Worm (Caenorhabditis elegans) whole organism, late embryonic: ENCODE measurements around the gene ins-15.

ENCODE experiments used
- C08G9.2 ChIP-seq: sonication (generic microtip); optimal IDR thresholded peaks from 2 replicates; lab custom pipeline; 2016; ENCODE audit warnings: mild to moderate bottlenecking, missing genetic modification characterization, moderate library complexity, missing compliant biosample characterization
- C38D4.7 ChIP-seq: fragments of 200-800 bp; sonication (Bioruptor generic); optimal IDR thresholded peaks from 2 replicates; lab custom pipeline; 2018; ENCODE audit warnings: mild to moderate bottlenecking, missing genetic modification characterization, moderate library complexity, missing compliant biosample characterization
- K02D7.2 ChIP-seq: sonication (generic microtip); optimal IDR thresholded peaks from 2 replicates; lab custom pipeline; 2017; ENCODE audit warnings: mild to moderate bottlenecking, missing genetic modification characterization, missing compliant biosample characterization
- K09A11.1 ChIP-seq: sonication (generic microtip); optimal IDR thresholded peaks from 2 replicates; lab custom pipeline; 2017; ENCODE audit warnings: antibody characterized with exemption, mild to moderate bottlenecking, missing genetic modification characterization, missing compliant biosample characterization; ENCODE audit not compliant: insufficient read depth
- T23F11.4 ChIP-seq: fragments of 200-800 bp; sonication (Bioruptor generic); optimal IDR thresholded peaks from 2 replicates; lab custom pipeline; 2018; ENCODE audit warnings: mild to moderate bottlenecking, missing genetic modification characterization, missing compliant biosample characterization
- ahr-1 ChIP-seq: sonication (generic microtip); optimal IDR thresholded peaks from 2 replicates; lab custom pipeline; 2016; ENCODE audit warnings: missing genetic modification characterization, missing compliant biosample characterization
- ceh-14 ChIP-seq: sonication (generic microtip); optimal IDR thresholded peaks from 2 replicates; lab custom pipeline; 2016; ENCODE audit warnings: missing genotype, missing genetic modification characterization, missing compliant biosample characterization
- ceh-18 ChIP-seq: sonication (generic microtip); optimal IDR thresholded peaks from 2 replicates; lab custom pipeline; 2016; ENCODE audit warnings: missing genetic modification characterization, missing compliant biosample characterization
- ceh-19 ChIP-seq: fragments of 200-800 bp; sonication (Bioruptor generic); optimal IDR thresholded peaks from 2 replicates; lab custom pipeline; 2018; ENCODE audit warnings: mild to moderate bottlenecking, missing genetic modification characterization, missing compliant biosample characterization
- ceh-24 ChIP-seq: sonication (generic microtip); optimal IDR thresholded peaks from 2 replicates; lab custom pipeline; 2016; ENCODE audit warnings: mild to moderate bottlenecking, missing genetic modification characterization, missing compliant biosample characterization
- ceh-31 ChIP-seq: sonication (generic microtip); optimal IDR thresholded peaks from 2 replicates; lab custom pipeline; 2016; ENCODE audit warnings: missing genetic modification characterization, missing compliant biosample characterization
- ceh-34 ChIP-seq: sonication (generic microtip); optimal IDR thresholded peaks from 2 replicates; lab custom pipeline; 2016; ENCODE audit warnings: mild to moderate bottlenecking, missing genetic modification characterization, missing compliant biosample characterization
- ceh-45 ChIP-seq: fragments of 200-800 bp; sonication (Bioruptor generic); IDR thresholded peaks from 2 replicates; pipeline ENCODE4 v1.3.6; 2022; ENCODE audit warnings: missing genetic modification reagents, missing genetic modification characterization, missing compliant biosample characterization
- ceh-48 ChIP-seq: sonication (generic microtip); optimal IDR thresholded peaks from 2 replicates; lab custom pipeline; 2016; ENCODE audit warnings: missing genetic modification characterization, inconsistent platforms, missing compliant biosample characterization
- ceh-6 ChIP-seq: fragments of 200-800 bp; sonication (Bioruptor generic); optimal IDR thresholded peaks from 2 replicates; lab custom pipeline; 2018; ENCODE audit warnings: mild to moderate bottlenecking, missing genetic modification characterization, missing compliant biosample characterization
- ceh-9 ChIP-seq: sonication (generic microtip); optimal IDR thresholded peaks from 2 replicates; lab custom pipeline; 2016; ENCODE audit warnings: mild to moderate bottlenecking, missing genetic modification characterization, inconsistent platforms, missing compliant biosample characterization
- dmd-4 ChIP-seq: sonication (generic microtip); optimal IDR thresholded peaks from 2 replicates; lab custom pipeline; 2016; ENCODE audit warnings: borderline replicate concordance, missing genetic modification characterization, missing compliant biosample characterization
- dve-1 ChIP-seq: sonication (generic microtip); optimal IDR thresholded peaks from 2 replicates; lab custom pipeline; 2017; ENCODE audit warnings: antibody characterized with exemption, mild to moderate bottlenecking, missing genetic modification characterization, missing compliant biosample characterization
- elt-4 ChIP-seq: sonication (generic microtip); optimal IDR thresholded peaks from 2 replicates; lab custom pipeline; 2016; ENCODE audit warnings: missing genetic modification characterization, missing compliant biosample characterization
- fax-1 ChIP-seq: sonication (generic microtip); optimal IDR thresholded peaks from 2 replicates; lab custom pipeline; 2016; ENCODE audit warnings: missing genotype, missing genetic modification characterization, missing compliant biosample characterization
- fkh-6 ChIP-seq: sonication (generic microtip); optimal IDR thresholded peaks from 2 replicates; lab custom pipeline; 2016; ENCODE audit warnings: missing genetic modification characterization, missing compliant biosample characterization
- gmeb-2 ChIP-seq: sonication (generic microtip); optimal IDR thresholded peaks from 2 replicates; lab custom pipeline; 2016; ENCODE audit warnings: missing genetic modification characterization, inconsistent platforms, missing compliant biosample characterization
- hlh-13 ChIP-seq: fragments of 200-800 bp; sonication (Bioruptor generic); optimal IDR thresholded peaks from 2 replicates; lab custom pipeline; 2018; ENCODE audit warnings: mild to moderate bottlenecking, missing genetic modification characterization, missing compliant biosample characterization
- hlh-6 ChIP-seq: sonication (generic microtip); optimal IDR thresholded peaks from 2 replicates; lab custom pipeline; 2016; ENCODE audit warnings: missing genotype, missing genetic modification characterization, missing compliant biosample characterization
- hlh-8 ChIP-seq: sonication (generic microtip); optimal IDR thresholded peaks from 2 replicates; lab custom pipeline; 2016; ENCODE audit warnings: missing genotype, missing genetic modification characterization, missing compliant biosample characterization
- lim-6 ChIP-seq: sonication (generic microtip); optimal IDR thresholded peaks from 2 replicates; lab custom pipeline; 2016; ENCODE audit warnings: missing genetic modification characterization, missing compliant biosample characterization
- lin-11 ChIP-seq: fragments of 200-800 bp; sonication (Bioruptor generic); optimal IDR thresholded peaks from 2 replicates; lab custom pipeline; 2018; ENCODE audit warnings: mild to moderate bottlenecking, missing genetic modification characterization, missing compliant biosample characterization
- madf-2 ChIP-seq: sonication (generic microtip); optimal IDR thresholded peaks from 2 replicates; lab custom pipeline; 2017; ENCODE audit warnings: missing genetic modification characterization, missing compliant biosample characterization
- odd-2 ChIP-seq: sonication (generic microtip); optimal IDR thresholded peaks from 2 replicates; lab custom pipeline; 2017; ENCODE audit warnings: antibody characterized with exemption, mild to moderate bottlenecking, missing genetic modification characterization, missing compliant biosample characterization
- pax-1 ChIP-seq: fragments of 150-350 bp; optimal IDR thresholded peaks from 2 replicates; lab custom pipeline; 2014; ENCODE audit warnings: missing biosample characterization, missing genetic modification characterization
- pha-2 ChIP-seq: sonication (generic microtip); optimal IDR thresholded peaks from 2 replicates; lab custom pipeline; 2017; ENCODE audit warnings: mild to moderate bottlenecking, missing genetic modification characterization, missing compliant biosample characterization
- pros-1 ChIP-seq: fragments of 150-350 bp; optimal IDR thresholded peaks from 2 replicates; lab custom pipeline; 2014; ENCODE audit warnings: missing biosample characterization, missing genetic modification reagents, missing genetic modification characterization
- ref-2 ChIP-seq: sonication (generic microtip); optimal IDR thresholded peaks from 2 replicates; lab custom pipeline; 2016; ENCODE audit warnings: missing genetic modification characterization, missing compliant biosample characterization
- rnt-1 ChIP-seq: sonication (generic microtip); optimal IDR thresholded peaks from 2 replicates; lab custom pipeline; 2016; ENCODE audit warnings: missing genetic modification characterization, missing compliant biosample characterization
- sdc-2 ChIP-seq: sonication (generic microtip); optimal IDR thresholded peaks from 2 replicates; lab custom pipeline; 2016; ENCODE audit warnings: missing genotype, missing genetic modification characterization, missing compliant biosample characterization
- sox-4 ChIP-seq: sonication (generic microtip); optimal IDR thresholded peaks from 2 replicates; lab custom pipeline; 2017; ENCODE audit warnings: mild to moderate bottlenecking, missing genetic modification characterization, inconsistent platforms, missing compliant biosample characterization
- syd-9 ChIP-seq: sonication (generic microtip); optimal IDR thresholded peaks from 2 replicates; lab custom pipeline; 2016; ENCODE audit warnings: mild to moderate bottlenecking, missing genetic modification characterization, moderate library complexity, missing compliant biosample characterization
- tbx-2 ChIP-seq: sonication (generic microtip); optimal IDR thresholded peaks from 2 replicates; lab custom pipeline; 2016; ENCODE audit warnings: missing genetic modification characterization, missing compliant biosample characterization
- ttx-3 ChIP-seq: sonication (generic microtip); optimal IDR thresholded peaks from 2 replicates; lab custom pipeline; 2016; ENCODE audit warnings: missing genetic modification reagents, missing genetic modification characterization, missing compliant biosample characterization
- unc-3 ChIP-seq, 2 experiments: fragments of 200-800 bp in 1 of 2; sonication (Bioruptor generic) in 1 of 2; sonication (generic microtip) in 1 of 2; conservative IDR thresholded peaks in 1 of 2; optimal IDR thresholded peaks in 1 of 2; 2 replicates each; pipeline versions ENCODE4 v1.3.6 to Lab custom; 2016 to 2022; ENCODE audit warnings: missing compliant biosample characterization in 2 of 2, missing genetic modification characterization in 2 of 2, missing genetic modification reagents in 1 of 2
- unc-42 ChIP-seq: sonication (generic microtip); optimal IDR thresholded peaks from 2 replicates; lab custom pipeline; 2016; ENCODE audit warnings: missing genotype, missing genetic modification characterization, missing compliant biosample characterization
- unc-86 ChIP-seq: sonication (generic microtip); optimal IDR thresholded peaks from 2 replicates; lab custom pipeline; 2016; ENCODE audit warnings: missing genetic modification characterization, missing compliant biosample characterization
- zip-5 ChIP-seq: sonication (generic microtip); optimal IDR thresholded peaks from 2 replicates; lab custom pipeline; 2016; ENCODE audit warnings: missing genetic modification characterization, missing compliant biosample characterization
- ztf-16 ChIP-seq: sonication (generic microtip); optimal IDR thresholded peaks from 2 replicates; lab custom pipeline; 2017; ENCODE audit warnings: missing genetic modification characterization, missing compliant biosample characterization

ins-15 gene

DNA sequence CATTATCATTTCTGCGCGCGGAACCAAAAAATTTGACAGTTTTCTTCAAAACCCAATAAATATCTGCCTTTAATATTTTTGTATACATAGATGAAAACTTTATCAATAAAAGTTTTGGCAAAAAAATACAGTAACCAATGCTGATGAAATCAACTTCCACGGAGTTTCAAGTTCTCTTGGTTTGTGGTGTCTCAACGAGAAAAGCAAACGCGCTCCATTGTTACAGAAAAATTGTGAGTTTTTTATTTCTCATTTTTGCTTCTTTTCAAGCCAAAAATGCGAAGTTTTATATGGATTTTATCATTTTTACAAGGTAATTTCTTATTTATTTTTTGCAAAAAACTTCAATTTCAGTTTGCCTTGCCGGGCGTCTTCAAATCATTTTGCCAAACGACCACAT lies 9.9 kb downstream of the ins-15 start, which contains the start of gene T14B4.3 (continued):
- TF ChIP-seq odd-2 (tag; lab: Kevin White, UChicago) (no peak), ceh-24 (tag; lab: Kevin White, UChicago) (no peak), ref-2 (tag; lab: Kevin White, UChicago) (peak; percentile 76), C38D4.7 (no peak), unc-86 (tag; lab: Kevin White, UChicago) (peak; percentile 15), gmeb-2 (tag; lab: Kevin White, UChicago) (no peak), ahr-1 (tag; lab: Kevin White, UChicago) (peak; percentile 50), ceh-48 (no peak), K09A11.1 (tag; lab: Kevin White, UChicago) (no peak), dmd-4 (tag; lab: Kevin White, UChicago) (no peak), sdc-2 (tag; lab: Kevin White, UChicago) (no peak), ttx-3 (tag; lab: Kevin White, UChicago) (no peak), ceh-18 (peak; percentile 44), K02D7.2 (tag; lab: Kevin White, UChicago) (no peak), zip-5 (tag; lab: Kevin White, UChicago) (peak; percentile 73), hlh-13 (GFP tag; lab: Kevin White, UChicago) (no peak), madf-2 (tag; lab: Kevin White, UChicago) (no peak), pax-1 (tag; lab: Kevin White, UChicago) (peak; percentile 6), ceh-19 (GFP tag; lab: Kevin White, UChicago) (no peak), unc-42 (peak; percentile 44), pha-2 (tag; lab: Kevin White, UChicago) (no peak), ceh-14 (tag; lab: Kevin White, UChicago) (peak; percentile 69), ztf-16 (tag; lab: Kevin White, UChicago) (peak; percentile 39), tbx-2 (tag; lab: Kevin White, UChicago) (peak; percentile 91), fkh-6 (tag; lab: Kevin White, UChicago) (peak; percentile 61), lin-11 (tag; lab: Kevin White, UChicago) (no peak), pros-1 (no peak), dve-1 (no peak), T23F11.4 (no peak), C08G9.2 (tag; lab: Kevin White, UChicago) (peak; percentile 80), rnt-1 (tag; lab: Kevin White, UChicago) (peak; percentile 49), ceh-34 (tag; lab: Kevin White, UChicago) (peak; percentile 58), hlh-8 (tag; lab: Kevin White, UChicago) (peak; percentile 75), elt-4 (tag; lab: Kevin White, UChicago) (no peak), unc-3 (GFP tag; conservative IDR thresholded peaks at IDR 0.05; lab: Robert Waterston, UW) (no peak), unc-3 (tag; optimal IDR thresholded peaks at IDR 0.05; lab: Kevin White, UChicago) (no peak), ceh-6 (GFP tag; lab: Kevin White, UChicago) (no peak)

DNA sequence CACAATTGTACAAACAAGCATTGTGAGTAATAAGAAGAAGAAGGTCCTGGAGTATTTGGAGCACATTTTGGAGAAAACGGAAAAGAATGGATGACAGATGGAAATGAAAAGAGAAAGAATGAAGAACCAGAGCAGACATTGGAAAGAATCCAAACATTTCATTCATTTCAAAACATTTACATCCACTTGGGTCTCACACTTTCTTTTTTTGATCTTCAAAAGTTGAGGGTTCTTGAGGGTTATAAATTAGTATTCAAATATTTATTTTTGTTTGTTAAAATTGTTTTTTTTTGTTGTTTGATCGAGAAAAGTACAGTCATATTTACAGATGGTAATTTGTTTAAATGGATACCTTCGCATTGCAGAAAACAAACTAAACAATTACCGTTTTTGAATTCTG lies 10.8 kb downstream of the ins-15 start, which contains the start of gene T14B4.9:
Gene T14B4.9 (minus strand): TSS at position 101 of the 400 bp plus-strand sequence.
- TF ChIP-seq ceh-6 (GFP tag; lab: Kevin White, UChicago) (no peak), ceh-45 (no peak), ceh-34 (tag; lab: Kevin White, UChicago) (no peak), ceh-9 (no peak), syd-9 (tag; lab: Kevin White, UChicago) (no peak), ceh-14 (tag; lab: Kevin White, UChicago) (no peak), K09A11.1 (tag; lab: Kevin White, UChicago) (no peak), tbx-2 (tag; lab: Kevin White, UChicago) (no peak), ceh-19 (GFP tag; lab: Kevin White, UChicago) (no peak), fkh-6 (tag; lab: Kevin White, UChicago) (no peak), hlh-6 (no peak), sox-4 (tag; lab: Kevin White, UChicago) (no peak), dmd-4 (tag; lab: Kevin White, UChicago) (no peak), pros-1 (no peak), rnt-1 (tag; lab: Kevin White, UChicago) (no peak), zip-5 (tag; lab: Kevin White, UChicago) (no peak), ceh-31 (tag; lab: Kevin White, UChicago) (no peak), lim-6 (tag; lab: Kevin White, UChicago) (no peak), sdc-2 (tag; lab: Kevin White, UChicago) (no peak), fax-1 (tag; lab: Kevin White, UChicago) (no peak)
- TF ChIP-seq, all 69 proteins: peak for 0
